Worm (Caenorhabditis elegans) whole organism, L2 larva: Measurements from ENCODE around the gene Y45F10C.1.
"Not testable (repeated sequence)": the region's sequence is repeated elsewhere in the genome, so short reads cannot be mapped to it uniquely, and the experiment has no call there.

ENCODE experiments used
- Y55F3AM.14 ChIP-seq: fragments of 200-800 bp; sonication (Bioruptor generic); optimal IDR thresholded peaks from 2 replicates; lab custom pipeline; 2018; ENCODE audit warnings: mild to moderate bottlenecking, missing genetic modification characterization, missing compliant biosample characterization
- ZK546.5 ChIP-seq: sonication (generic microtip); optimal IDR thresholded peaks from 2 replicates; lab custom pipeline; 2017; ENCODE audit warnings: missing biosample characterization, missing genetic modification characterization
- alr-1 ChIP-seq: fragments of 150-350 bp; optimal IDR thresholded peaks from 2 replicates; lab custom pipeline; 2014; ENCODE audit warnings: missing biosample characterization, missing genetic modification characterization
- aly-2 ChIP-seq: fragments of 150-350 bp; optimal IDR thresholded peaks from 2 replicates; lab custom pipeline; 2014; ENCODE audit warnings: missing biosample characterization, missing genetic modification characterization
- crh-2 ChIP-seq: sonication (generic microtip); optimal IDR thresholded peaks from 2 replicates; lab custom pipeline; 2017; ENCODE audit warnings: missing biosample characterization, missing genetic modification characterization
- dmd-4 ChIP-seq: sonication (generic microtip); optimal IDR thresholded peaks from 2 replicates; lab custom pipeline; 2017; ENCODE audit warnings: missing biosample characterization, missing genetic modification characterization
- fos-1 ChIP-seq: fragments of 150-350 bp; optimal IDR thresholded peaks from 2 replicates; lab custom pipeline; 2014; ENCODE audit warnings: missing biosample characterization, missing genetic modification characterization
- gmeb-1 ChIP-seq: fragments of 150-350 bp; optimal IDR thresholded peaks from 2 replicates; lab custom pipeline; 2014; ENCODE audit warnings: missing biosample characterization, missing genetic modification characterization
- lin-11 ChIP-seq: fragments of 150-350 bp; sonication (generic microtip); optimal IDR thresholded peaks from 2 replicates; lab custom pipeline; 2014; ENCODE audit warnings: missing biosample characterization, missing genetic modification characterization, inconsistent platforms, mixed read lengths
- lin-13 ChIP-seq: fragments of 150-350 bp; optimal IDR thresholded peaks from 2 replicates; lab custom pipeline; 2014; ENCODE audit warnings: missing biosample characterization, missing genetic modification reagents, missing genetic modification characterization
- lin-39 ChIP-seq: fragments of 150-350 bp; optimal IDR thresholded peaks from 2 replicates; lab custom pipeline; 2014; ENCODE audit warnings: missing biosample characterization, missing genetic modification reagents, missing genetic modification characterization
- lsy-2 ChIP-seq, 2 experiments: fragments of 150-350 bp in 1 of 2; sonication (generic microtip) in 1 of 2; optimal IDR thresholded peaks; 2 replicates each; lab custom pipeline; 2014 to 2017; ENCODE audit warnings: missing biosample characterization in 2 of 2, missing genetic modification characterization in 2 of 2
- mab-5 ChIP-seq: fragments of 150-350 bp; optimal IDR thresholded peaks from 2 replicates; lab custom pipeline; 2014; ENCODE audit warnings: missing biosample characterization, missing genetic modification characterization
- mbf-1 ChIP-seq: sonication (generic microtip); optimal IDR thresholded peaks from 2 replicates; lab custom pipeline; 2017; ENCODE audit warnings: missing biosample characterization, missing genetic modification characterization
- nhr-11 ChIP-seq: fragments of 150-350 bp; optimal IDR thresholded peaks from 2 replicates; lab custom pipeline; 2014; ENCODE audit warnings: missing biosample characterization, missing genetic modification characterization
- nhr-12 ChIP-seq: fragments of 150-350 bp; optimal IDR thresholded peaks from 2 replicates; lab custom pipeline; 2014; ENCODE audit warnings: missing biosample characterization, missing genetic modification characterization
- nhr-21 ChIP-seq: fragments of 150-350 bp; optimal IDR thresholded peaks from 2 replicates; lab custom pipeline; 2014; ENCODE audit warnings: missing biosample characterization, missing genetic modification characterization
- nhr-237 ChIP-seq: fragments of 150-350 bp; optimal IDR thresholded peaks from 2 replicates; lab custom pipeline; 2014; ENCODE audit warnings: missing biosample characterization, missing genetic modification characterization
- nhr-25 ChIP-seq: fragments of 150-350 bp; sonication (generic microtip); optimal IDR thresholded peaks from 3 replicates; lab custom pipeline; 2014; ENCODE audit warnings: missing biosample characterization, missing genetic modification characterization
- nhr-77 ChIP-seq: fragments of 150-350 bp; optimal IDR thresholded peaks from 2 replicates; lab custom pipeline; 2014; ENCODE audit warnings: missing biosample characterization, missing genetic modification characterization
- peb-1 ChIP-seq: fragments of 150-350 bp; optimal IDR thresholded peaks from 2 replicates; lab custom pipeline; 2014; ENCODE audit warnings: missing biosample characterization, missing genetic modification characterization
- sem-4 ChIP-seq: fragments of 150-350 bp; optimal IDR thresholded peaks from 2 replicates; lab custom pipeline; 2014; ENCODE audit warnings: missing biosample characterization, missing genetic modification reagents, missing genetic modification characterization
- skn-1 ChIP-seq: sonication (generic microtip); optimal IDR thresholded peaks from 2 replicates; lab custom pipeline; 2017; ENCODE audit warnings: missing biosample characterization, missing genetic modification characterization
- snpc-4 ChIP-seq: fragments of 150-350 bp; optimal IDR thresholded peaks from 2 replicates; lab custom pipeline; 2014; ENCODE audit warnings: missing biosample characterization, missing genetic modification characterization
- unc-39 ChIP-seq: fragments of 150-350 bp; optimal IDR thresholded peaks from 2 replicates; lab custom pipeline; 2014; ENCODE audit warnings: missing biosample characterization, missing genetic modification characterization
- unc-62 ChIP-seq: fragments of 150-350 bp; optimal IDR thresholded peaks from 2 replicates; lab custom pipeline; 2014; ENCODE audit warnings: missing biosample characterization, missing genetic modification reagents, missing genetic modification characterization
- ztf-1 ChIP-seq: fragments of 200-800 bp; sonication (Bioruptor generic); conservative IDR thresholded peaks from 2 replicates; pipeline ENCODE4 v1.3.6; 2022; ENCODE audit warnings: missing genetic modification characterization, missing compliant biosample characterization
- ztf-4 ChIP-seq: fragments of 150-350 bp; optimal IDR thresholded peaks from 2 replicates; lab custom pipeline; 2014; ENCODE audit warnings: missing biosample characterization, missing genetic modification characterization

Y45F10C.1 gene

DNA sequence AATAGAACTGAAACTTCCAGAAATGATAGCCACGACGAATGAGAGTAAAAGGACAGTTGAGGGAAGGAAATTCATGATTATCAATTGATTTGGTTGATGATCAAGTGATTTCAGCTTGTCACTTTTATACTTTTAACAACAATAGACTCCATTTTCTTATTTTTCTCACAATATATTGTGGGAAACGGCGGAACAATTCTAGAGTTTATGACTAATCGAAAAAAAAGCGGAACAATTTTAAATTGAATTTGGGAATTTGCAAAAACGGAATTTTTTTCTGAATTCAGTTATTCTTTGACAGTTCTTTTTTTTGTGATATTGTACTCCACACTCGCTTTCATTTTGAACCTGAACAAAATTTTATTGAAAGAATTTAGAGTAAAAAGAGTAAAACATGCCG lies 4.7 kb upstream of the Y45F10C.1 start, which contains the start of gene Y45F10C.4:
Y45F10C.4 (minus strand) TSS at position 101 of the 400 bp plus-strand sequence.
- no peak for TF ChIP-seq sem-4 (tag; lab: Kevin White, UChicago)
- no peak for TF ChIP-seq lsy-2 (tag; optimal IDR thresholded peaks at IDR 0.05; lab: Kevin White, UChicago)
- no peak for TF ChIP-seq ztf-1 (GFP tag; lab: Robert Waterston, UW)
- no peak for TF ChIP-seq crh-2 (tag; lab: Kevin White, UChicago)
- no peak for TF ChIP-seq gmeb-1 (tag; lab: Kevin White, UChicago)

DNA sequence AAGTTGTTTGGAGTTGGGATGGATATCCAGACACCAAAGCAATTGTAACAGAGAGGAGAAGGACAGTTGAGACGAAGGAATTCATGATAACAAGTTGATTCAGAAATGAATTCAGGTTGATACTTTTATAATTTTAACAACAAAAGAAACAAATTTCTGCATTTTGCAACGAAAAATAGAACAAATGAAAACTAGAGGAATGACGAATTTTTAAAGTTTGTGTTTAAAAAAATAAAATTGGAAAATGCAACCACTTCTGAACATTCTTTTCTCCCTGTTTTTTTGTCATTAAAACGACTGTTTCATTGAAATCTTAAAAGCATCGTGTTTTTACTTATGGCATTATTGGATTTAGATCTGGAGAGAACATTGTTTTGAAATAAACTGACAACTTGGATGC lies 3.2 kb upstream of the Y45F10C.1 start, which contains the start of gene Y45F10C.2:
Y45F10C.2 (minus strand) TSS at position 101 of the 400 bp plus-strand sequence.
- TF ChIP-seq gmeb-1, nhr-21, nhr-11 (tag; lab: Kevin White, UChicago): not testable (repeated sequence)

DNA sequence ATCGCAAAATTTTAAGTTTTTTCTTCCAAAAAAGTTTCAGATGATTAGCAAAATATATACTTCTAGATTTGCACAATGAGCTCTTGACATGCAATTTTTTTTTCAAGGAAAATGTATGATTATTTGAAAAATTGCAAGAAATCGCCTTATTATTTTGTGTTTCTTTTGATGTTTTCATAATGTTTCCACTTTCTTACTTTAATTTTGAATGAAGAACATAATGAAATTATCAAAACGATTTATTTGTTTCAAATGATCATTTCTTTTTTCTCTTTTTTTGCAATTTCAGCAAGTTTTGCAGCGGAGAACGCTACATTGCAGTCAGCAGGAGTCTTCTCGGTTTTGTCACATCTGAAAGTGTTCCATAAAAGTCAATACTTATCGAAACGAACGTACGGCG lies 7.3 kb downstream of the Y45F10C.1 start, which contains the start of gene Y45F10C.6:
Y45F10C.6 (plus strand) TSS at position 301 of the 400 bp plus-strand sequence.
- not testable (repeated sequence) for TF ChIP-seq nhr-12, nhr-77, nhr-11 (tag; lab: Kevin White, UChicago)

DNA sequence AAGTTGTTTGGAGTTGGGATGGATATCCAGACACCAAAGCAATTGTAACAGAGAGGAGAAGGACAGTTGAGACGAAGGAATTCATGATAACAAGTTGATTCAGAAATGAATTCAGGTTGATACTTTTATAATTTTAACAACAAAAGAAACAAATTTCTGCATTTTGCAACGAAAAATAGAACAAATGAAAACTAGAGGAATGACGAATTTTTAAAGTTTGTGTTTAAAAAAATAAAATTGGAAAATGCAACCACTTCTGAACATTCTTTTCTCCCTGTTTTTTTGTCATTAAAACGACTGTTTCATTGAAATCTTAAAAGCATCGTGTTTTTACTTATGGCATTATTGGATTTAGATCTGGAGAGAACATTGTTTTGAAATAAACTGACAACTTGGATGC lies 7.9 kb downstream of the Y45F10C.1 start, which contains the start of gene C08F11.12:
C08F11.12 (minus strand) TSS at position 101 of the 400 bp plus-strand sequence.
- not testable (repeated sequence) for TF ChIP-seq nhr-21 (tag; lab: Kevin White, UChicago); Y55F3AM.14 (GFP tag; lab: Kevin White, UChicago); mab-5 (tag; lab: Kevin White, UChicago)

DNA sequence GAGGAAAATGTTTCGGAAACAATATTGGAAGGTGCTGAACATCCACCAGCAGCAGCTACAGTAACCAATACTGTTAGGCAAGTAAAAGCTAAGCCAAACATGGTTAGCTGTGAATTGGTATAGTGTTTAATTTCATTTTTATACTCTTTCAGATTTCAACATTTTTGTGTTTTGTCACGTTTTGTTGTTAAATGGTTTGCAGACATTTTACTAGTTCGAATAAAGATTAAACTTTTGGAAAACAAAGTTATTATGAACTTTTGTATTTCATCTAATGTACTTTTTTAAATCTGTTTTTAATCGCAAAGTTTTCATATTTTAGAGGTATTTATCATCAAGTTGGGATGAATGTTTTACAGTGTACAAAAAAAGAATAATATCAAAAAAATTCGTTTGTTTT lies 9.1 kb downstream of the Y45F10C.1 start, which contains the start of gene C08F11.17:
C08F11.17 (minus strand) TSS at position 101 of the 400 bp plus-strand sequence.
- TF ChIP-seq Y55F3AM.14 (GFP tag; lab: Kevin White, UChicago) (no peak), lin-11 (tag; lab: Kevin White, UChicago) (no peak), dmd-4 (tag; lab: Kevin White, UChicago) (no peak), fos-1 (tag; lab: Kevin White, UChicago) (no peak), nhr-77 (tag; lab: Kevin White, UChicago) (no peak), nhr-237 (tag; lab: Kevin White, UChicago) (no peak), peb-1 (no peak), alr-1 (no peak), ztf-4 (tag; lab: Kevin White, UChicago) (no peak), nhr-21 (tag; lab: Kevin White, UChicago) (no peak), lin-13 (GFP tag; lab: Kevin White, UChicago) (no peak), snpc-4 (tag; lab: Kevin White, UChicago) (no peak), unc-39 (no peak), lin-39 (tag; lab: Kevin White, UChicago) (no peak), crh-2 (tag; lab: Kevin White, UChicago) (no peak), aly-2 (tag; lab: Kevin White, UChicago) (no peak), sem-4 (tag; lab: Kevin White, UChicago) (no peak), unc-62 (no peak)
- TF ChIP-seq, all 48 proteins: peak for 0

DNA sequence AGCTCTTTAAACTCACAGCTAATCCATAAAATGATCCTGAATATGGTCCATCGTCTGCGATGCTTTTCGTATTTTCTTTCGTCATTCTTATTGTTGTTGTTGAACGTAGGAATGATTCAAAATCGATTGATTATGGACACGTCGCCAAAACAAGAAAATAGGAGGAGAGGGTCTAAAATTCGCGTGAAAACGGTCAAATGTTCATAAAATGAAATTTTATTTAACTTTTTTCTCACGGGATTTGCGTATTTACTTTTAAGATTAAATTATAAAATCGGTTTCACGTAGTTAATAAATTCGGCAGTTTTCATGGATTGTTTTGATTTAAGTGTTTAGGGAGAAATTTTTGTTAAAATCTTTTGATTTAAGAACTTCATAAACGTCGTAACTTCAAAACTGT lies 10.2 kb downstream of the Y45F10C.1 start, which contains the start of gene C08F11.10:
C08F11.10 (minus strand) TSS at position 101 of the 400 bp plus-strand sequence.
- TF ChIP-seq peb-1 (no peak), ZK546.5 (tag; lab: Kevin White, UChicago) (no peak), mab-5 (tag; lab: Kevin White, UChicago) (no peak), sem-4 (tag; lab: Kevin White, UChicago) (no peak), skn-1 (no peak), nhr-237 (tag; lab: Kevin White, UChicago) (no peak), lsy-2 (tag; optimal IDR thresholded peaks at IDR 0.05; lab: Kevin White, UChicago) (no peak), ztf-1 (GFP tag; lab: Robert Waterston, UW) (no peak), lin-13 (GFP tag; lab: Kevin White, UChicago) (no peak), mbf-1 (tag; lab: Kevin White, UChicago) (no peak), nhr-25 (tag; lab: Kevin White, UChicago) (no peak), alr-1 (no peak)
